Fruit fly (Drosophila melanogaster): ENCODE data around the gene atk.

Gene atk

dm6 chr3L:20405971-20406948 lies 58.4 kb downstream of the atk start (continued):
- TF ChIP-seq unc-4 (GFP tag; IDR thresholded peaks at IDR 0.05; ENCODE audit: partially characterized antibody) (no peak), Max (GFP tag; optimal IDR thresholded peaks at IDR 0.05) (no peak), CG4820 (GFP tag; optimal IDR thresholded peaks at IDR 0.05) (no peak), CG7372 (GFP tag; IDR thresholded peaks at IDR 0.05) (no peak), CG13287 (GFP tag; IDR thresholded peaks at IDR 0.05; ENCODE audit: partially characterized antibody) (peak; percentile 7; the same call in 1 of the 2 replicates), Atf6 (GFP tag; IDR thresholded peaks at IDR 0.05) (no peak), Oaz (GFP tag; IDR thresholded peaks at IDR 0.05) (no peak), Optix (GFP tag; IDR thresholded peaks at IDR 0.05) (no peak), Dip3 (GFP tag; optimal IDR thresholded peaks at IDR 0.05) (no peak), CG12942 (GFP tag; optimal IDR thresholded peaks at IDR 0.05) (no peak), ara (GFP tag; IDR thresholded peaks at IDR 0.05) (no peak), Oli (tag; optimal IDR thresholded peaks at IDR 0.05) (no peak), seq (GFP tag; IDR thresholded peaks at IDR 0.05) (no peak), CG10209 (GFP tag; optimal IDR thresholded peaks at IDR 0.05) (no peak), CG14710 (tag; optimal IDR thresholded peaks at IDR 0.05) (no peak), CG8944 (GFP tag; optimal IDR thresholded peaks at IDR 0.05) (no peak), CG17385 (GFP tag; optimal IDR thresholded peaks at IDR 0.05) (peak; percentile 45), CG1529 (GFP tag; optimal IDR thresholded peaks at IDR 0.05) (peak; percentile 14), btn (GFP tag; optimal IDR thresholded peaks at IDR 0.05) (no peak), jumu (GFP tag; optimal IDR thresholded peaks at IDR 0.05) (no peak), nau (GFP tag; optimal IDR thresholded peaks at IDR 0.05) (no peak), CG17361 (GFP tag; IDR thresholded peaks at IDR 0.05) (no peak), CG15269 (tag; optimal IDR thresholded peaks at IDR 0.05) (peak; percentile 25), tll (GFP tag; optimal IDR thresholded peaks at IDR 0.05) (no peak), Rx (GFP tag; IDR thresholded peaks at IDR 0.05) (no peak), TFAM (GFP tag; optimal IDR thresholded peaks at IDR 0.05) (no peak), slbo (GFP tag; IDR thresholded peaks at IDR 0.05) (no peak), fd3F (GFP tag; optimal IDR thresholded peaks at IDR 0.05) (no peak), dmrt99B (tag; optimal IDR thresholded peaks at IDR 0.05) (no peak), CG15479 (GFP tag; optimal IDR thresholded peaks at IDR 0.05) (no peak), ewg (GFP tag; optimal IDR thresholded peaks at IDR 0.05) (no peak), Elba2 (GFP tag; optimal IDR thresholded peaks at IDR 0.05) (no peak), CkIIα-i1 (GFP tag; IDR thresholded peaks at IDR 0.05) (no peak), sisA (GFP tag; IDR thresholded peaks at IDR 0.05) (no peak), wor (GFP tag; IDR thresholded peaks at IDR 0.05) (no peak), inv (GFP tag; IDR thresholded peaks at IDR 0.05; ENCODE audit: partially characterized antibody) (no peak), p53 (GFP tag; optimal IDR thresholded peaks at IDR 0.05) (no peak), CG10959 (GFP tag; IDR thresholded peaks at IDR 0.05) (no peak), Asciz (GFP tag; optimal IDR thresholded peaks at IDR 0.05) (peak; percentile 57), CG13894 (tag; optimal IDR thresholded peaks at IDR 0.05) (no peak), fd64A (GFP tag; optimal IDR thresholded peaks at IDR 0.05) (no peak), CG8281 (tag; optimal IDR thresholded peaks at IDR 0.05) (peak; percentile 68), CG11695 (GFP tag; IDR thresholded peaks at IDR 0.05) (0 out of 3 replicates have a peak, but pooled peaks have one; percentile 19), zf30C (GFP tag; optimal IDR thresholded peaks at IDR 0.05) (no peak), ranshi (GFP tag; IDR thresholded peaks at IDR 0.05) (no peak), lab (GFP tag; optimal IDR thresholded peaks at IDR 0.05) (peak; percentile 50), Adf1 (GFP tag; IDR thresholded peaks at IDR 0.05) (no peak), maf-S (GFP tag; optimal IDR thresholded peaks at IDR 0.05) (no peak), tgo (GFP tag; IDR thresholded peaks at IDR 0.05) (no peak)
